Worm (Caenorhabditis elegans): ENCODE measurements around the gene col-79.

- no peak for TF ChIP-seq med-1 (GFP tag; optimal IDR thresholded peaks at IDR 0.05; ENCODE audit: insufficient read depth)
- no peak for TF ChIP-seq flt-1 (GFP tag; IDR thresholded peaks at IDR 0.05)
Observed at ce11 chrII:10706038-10706437, 2.6 kb downstream of the col-79 start.
